Worm (Caenorhabditis elegans): ENCODE measurements around the gene srh-23.

ce11 chrV:4963606-4964005 is 42.7 kb downstream of the srh-23 start:
- TF ChIP-seq nhr-179 (tag; optimal IDR thresholded peaks at IDR 0.05) (no peak), unc-130 (GFP tag; optimal IDR thresholded peaks at IDR 0.05) (no peak), nhr-80 (tag; optimal IDR thresholded peaks at IDR 0.05) (no peak), cebp-2 (GFP tag; IDR thresholded peaks at IDR 0.05) (no peak), F49E8.2 (tag; optimal IDR thresholded peaks at IDR 0.05; ENCODE audit: insufficient read depth) (no peak), atf-7 (tag; optimal IDR thresholded peaks at IDR 0.05) (no peak), pha-4 (tag; optimal IDR thresholded peaks at IDR 0.05) (no peak), D2030.7 (GFP tag; IDR thresholded peaks at IDR 0.05) (peak; percentile 78), F23B12.7 (tag; optimal IDR thresholded peaks at IDR 0.05; ENCODE audit: insufficient read depth) (no peak), ceh-27 (GFP tag; optimal IDR thresholded peaks at IDR 0.05) (no peak)
